Worm (Caenorhabditis elegans): ENCODE measurements around the gene F35E8.9.
A peak's percentile ranks its signal among the peaks of the same experiment; 100 is the strongest.

Gene F35E8.9

ce11 chrV:15876308-15876707 lies 41.0 kb downstream of the F35E8.9 start, which contains the start of gene nhr-102:
nhr-102 (minus strand) TSS chrV:15876408.
- TF ChIP-seq Y116A8C.19 (tag; optimal IDR thresholded peaks at IDR 0.05; ENCODE audit: borderline replicate concordance) (no peak), egl-27 (tag; optimal IDR thresholded peaks at IDR 0.05) (no peak), jun-1 (tag; optimal IDR thresholded peaks at IDR 0.05) (no peak), elt-2 (tag; optimal IDR thresholded peaks at IDR 0.05) (no peak), nhr-77 (tag; optimal IDR thresholded peaks at IDR 0.05) (no peak)

ce11 chrV:15873762-15874161 lies 43.6 kb downstream of the F35E8.9 start:
- TF ChIP-seq nhr-12 (tag; optimal IDR thresholded peaks at IDR 0.05) (peak; percentile 12), unc-130 (tag; optimal IDR thresholded peaks at IDR 0.05) (peak; percentile 35), xbp-1 (tag; optimal IDR thresholded peaks at IDR 0.05) (peak; percentile 64), isw-1 (GFP tag; IDR thresholded peaks at IDR 0.05) (peak; percentile 38), efl-1 (optimal IDR thresholded peaks at IDR 0.05) (peak; percentile 52 to 66), efl-1 (GFP tag; optimal IDR thresholded peaks at IDR 0.05 in 1 of 2) (peak; percentile 51 to 96), nhr-77 (tag; optimal IDR thresholded peaks at IDR 0.05) (peak; percentile 53), ama-1 (optimal IDR thresholded peaks at IDR 0.05) (no peak), unc-30 (tag; optimal IDR thresholded peaks at IDR 0.05) (no peak), sup-37 (GFP tag; optimal IDR thresholded peaks at IDR 0.05) (peak; percentile 22), ceh-8 (GFP tag; optimal IDR thresholded peaks at IDR 0.05) (peak; percentile 57), dsc-1 (tag; optimal IDR thresholded peaks at IDR 0.05) (peak; percentile 71), nhr-19 (GFP tag; conservative IDR thresholded peaks at IDR 0.05) (peak; percentile 66), zip-4 (GFP tag; optimal IDR thresholded peaks at IDR 0.05) (peak; percentile 18), ceh-82 (tag; optimal IDR thresholded peaks at IDR 0.05) (peak; percentile 22 to 85 (median 71)), ets-5 (GFP tag; IDR thresholded peaks at IDR 0.05) (no peak), ceh-63 (GFP tag; optimal IDR thresholded peaks at IDR 0.05) (peak; percentile 7), mdl-1 (tag; optimal IDR thresholded peaks at IDR 0.05) (peak in 1 of 2 experiments; percentile 76), nhr-71 (tag; optimal IDR thresholded peaks at IDR 0.05) (peak; percentile 76), blmp-1 (tag; optimal IDR thresholded peaks at IDR 0.05) (no peak), rnt-1 (tag; optimal IDR thresholded peaks at IDR 0.05) (peak; percentile 78), fkh-8 (tag; optimal IDR thresholded peaks at IDR 0.05) (peak; percentile 86), alr-1 (tag; optimal IDR thresholded peaks at IDR 0.05; ENCODE audit: borderline replicate concordance) (no peak), lin-15B (tag; optimal IDR thresholded peaks at IDR 0.05) (no peak), lin-14 (GFP tag; optimal IDR thresholded peaks at IDR 0.05) (no peak), pqm-1 (tag; optimal IDR thresholded peaks at IDR 0.05) (no peak), tlp-1 (tag; optimal IDR thresholded peaks at IDR 0.05) (no peak), efl-3 (GFP tag; optimal IDR thresholded peaks at IDR 0.05) (no peak), aha-1 (tag; optimal IDR thresholded peaks at IDR 0.05) (no peak), ceh-90 (tag; optimal IDR thresholded peaks at IDR 0.05) (no peak), elt-2 (tag; optimal IDR thresholded peaks at IDR 0.05) (peak; percentile 59), elt-3 (tag; optimal IDR thresholded peaks at IDR 0.05) (peak in 1 of 6 experiments; percentile 29), sptf-1 (tag; optimal IDR thresholded peaks at IDR 0.05) (no peak), nhr-28 (tag; optimal IDR thresholded peaks at IDR 0.05) (no peak), snpc-4 (tag; optimal IDR thresholded peaks at IDR 0.05) (peak; percentile 66), zag-1 (tag; optimal IDR thresholded peaks at IDR 0.05) (no peak), nhr-85 (tag) (peak; percentile 79), mab-9 (GFP tag; IDR thresholded peaks at IDR 0.05) (peak; percentile 42; the same call in 1 of the 2 replicates), egl-13 (tag; optimal IDR thresholded peaks at IDR 0.05) (peak; percentile 52), skn-1 (tag; optimal IDR thresholded peaks at IDR 0.05) (peak; percentile 84), jun-1 (tag; optimal IDR thresholded peaks at IDR 0.05) (no peak), vab-15 (tag; optimal IDR thresholded peaks at IDR 0.05) (no peak), irx-1 (tag; optimal IDR thresholded peaks at IDR 0.05) (peak; percentile 41), fos-1 (tag; optimal IDR thresholded peaks at IDR 0.05) (peak; percentile 48), mep-1 (tag; optimal IDR thresholded peaks at IDR 0.05) (peak; percentile 61), unc-98 (GFP tag; IDR thresholded peaks at IDR 0.05) (no peak), lir-3 (tag; optimal IDR thresholded peaks at IDR 0.05; ENCODE audit: poor library complexity) (peak; percentile 8), ceh-88 (GFP tag; IDR thresholded peaks at IDR 0.05) (0 out of 2 replicates have a peak, but pooled peaks have one; percentile 11), pag-3 (tag; optimal IDR thresholded peaks at IDR 0.05; ENCODE audit: borderline replicate concordance, insufficient read depth) (no peak)
